Worm (Caenorhabditis elegans) whole organism, young adult: ENCODE measurements around the gene F35E12.9.

Experiments
- B0019.2 ChIP-seq: fragments of 200-800 bp; sonication (Bioruptor generic); conservative IDR thresholded peaks from 2 replicates; pipeline ENCODE4 v1.3.6; 2022; ENCODE audit warnings: missing genetic modification reagents, missing genetic modification characterization, missing compliant biosample characterization
- B0035.1 ChIP-seq: sonication (generic microtip); optimal IDR thresholded peaks from 2 replicates; lab custom pipeline; 2016; ENCODE audit warnings: missing genetic modification characterization, mild to moderate bottlenecking, missing compliant biosample characterization, missing genotype, missing genetic modification reagents
- B0261.1 ChIP-seq: sonication (generic microtip); optimal IDR thresholded peaks from 2 replicates; lab custom pipeline; 2016; ENCODE audit warnings: mild to moderate bottlenecking, missing genetic modification characterization, moderate library complexity, missing compliant biosample characterization
- C17E4.6 ChIP-seq: fragments of 200-800 bp; sonication (Bioruptor generic); IDR thresholded peaks from 2 replicates; pipeline ENCODE4 v1.3.6; 2022; ENCODE audit warnings: missing genetic modification reagents, missing genetic modification characterization, missing compliant biosample characterization
- F39B2.1 ChIP-seq: fragments of 200-800 bp; sonication (Bioruptor generic); IDR thresholded peaks from 2 replicates; pipeline ENCODE4 v1.3.6; 2022; ENCODE audit warnings: missing genetic modification reagents, missing genetic modification characterization, missing compliant biosample characterization
- F52B5.7 ChIP-seq: sonication (generic microtip); optimal IDR thresholded peaks from 2 replicates; lab custom pipeline; 2016; ENCODE audit warnings: mild to moderate bottlenecking, missing genetic modification characterization, missing compliant biosample characterization
- Y56A3A.18 ChIP-seq: fragments of 200-800 bp; sonication (Bioruptor generic); IDR thresholded peaks from 2 replicates; pipeline ENCODE4 v1.3.6; 2022; ENCODE audit warnings: missing genetic modification reagents, missing genetic modification characterization, missing compliant biosample characterization
- ama-1 ChIP-seq, 3 experiments: fragments of 150-350 bp in 1 of 3; sonication (generic microtip) in 2 of 3; optimal IDR thresholded peaks; 2 replicates each; lab custom pipeline; 2014 to 2018; ENCODE audit warnings: missing biosample characterization in 2 of 3, missing genetic modification characterization in 2 of 3, missing genetic modification reagents in 2 of 3
- aptf-3 ChIP-seq: fragments of 200-800 bp; sonication (Bioruptor generic); IDR thresholded peaks from 2 replicates; pipeline ENCODE4 v1.3.6; 2022; ENCODE audit warnings: missing genetic modification characterization, missing compliant biosample characterization
- atf-7 ChIP-seq: sonication (generic microtip); optimal IDR thresholded peaks from 2 replicates; lab custom pipeline; 2017; ENCODE audit warnings: mild to moderate bottlenecking, missing genetic modification characterization, missing compliant biosample characterization
- cebp-2 ChIP-seq: fragments of 200-800 bp; sonication (Bioruptor generic); IDR thresholded peaks from 2 replicates; pipeline ENCODE4 v1.3.6; 2022; ENCODE audit warnings: missing genetic modification characterization, missing compliant biosample characterization
- ceh-27 ChIP-seq: fragments of 200-800 bp; sonication (Bioruptor generic); optimal IDR thresholded peaks from 2 replicates; lab custom pipeline; 2018; ENCODE audit warnings: mild to moderate bottlenecking, missing genetic modification characterization, moderate library complexity, missing compliant biosample characterization
- ceh-79 ChIP-seq: sonication (generic microtip); optimal IDR thresholded peaks from 2 replicates; lab custom pipeline; 2017; ENCODE audit warnings: mild to moderate bottlenecking, missing genetic modification characterization, missing compliant biosample characterization
- ceh-91 ChIP-seq: fragments of 200-800 bp; sonication (Bioruptor generic); IDR thresholded peaks from 2 replicates; pipeline ENCODE4 v1.3.6; 2022; ENCODE audit warnings: missing genetic modification reagents, missing genetic modification characterization, missing compliant biosample characterization
- die-1 ChIP-seq: sonication (generic microtip); optimal IDR thresholded peaks from 2 replicates; lab custom pipeline; 2016; ENCODE audit warnings: missing genotype, mild to moderate bottlenecking, missing genetic modification characterization, missing compliant biosample characterization
- egrh-3 ChIP-seq: fragments of 200-800 bp; sonication (Bioruptor generic); IDR thresholded peaks from 2 replicates; pipeline ENCODE4 v1.3.6; 2022; ENCODE audit warnings: missing genetic modification reagents, missing genetic modification characterization, missing compliant biosample characterization
- ekl-4 ChIP-seq: fragments of 200-800 bp; sonication (Bioruptor generic); IDR thresholded peaks from 2 replicates; pipeline ENCODE4 v1.3.6; 2022; ENCODE audit warnings: missing genetic modification reagents, missing genetic modification characterization, missing compliant biosample characterization
- ets-4 ChIP-seq: fragments of 200-800 bp; sonication (Bioruptor generic); optimal IDR thresholded peaks from 2 replicates; lab custom pipeline; 2018; ENCODE audit warnings: mild to moderate bottlenecking, missing genetic modification characterization, missing compliant biosample characterization
- hrde-1 ChIP-seq: sonication (generic microtip); optimal IDR thresholded peaks from 2 replicates; lab custom pipeline; 2016; ENCODE audit warnings: missing genetic modification characterization, mild to moderate bottlenecking, missing compliant biosample characterization, moderate library complexity, missing genotype, missing genetic modification reagents, borderline replicate concordance
- lag-1 ChIP-seq: fragments of 200-800 bp; sonication (Bioruptor generic); IDR thresholded peaks from 2 replicates; pipeline ENCODE4 v1.3.6; 2022; ENCODE audit warnings: missing genetic modification reagents, missing genetic modification characterization, missing compliant biosample characterization
- lin-35 ChIP-seq, 3 experiments: fragments of 150-350 bp in 2 of 3; sonication (generic microtip) in 1 of 3; optimal IDR thresholded peaks; 2 replicates each; lab custom pipeline; 2014 to 2018; ENCODE audit warnings: missing biosample characterization in 3 of 3, missing genetic modification characterization in 3 of 3, missing genetic modification reagents in 3 of 3
- lin-54 ChIP-seq: fragments of 200-800 bp; sonication (Bioruptor generic); optimal IDR thresholded peaks from 2 replicates; lab custom pipeline; 2018; ENCODE audit warnings: mild to moderate bottlenecking, missing genetic modification characterization, missing compliant biosample characterization
- lir-1 ChIP-seq: fragments of 200-800 bp; sonication (Bioruptor generic); conservative IDR thresholded peaks from 2 replicates; pipeline ENCODE4 v1.3.6; 2022; ENCODE audit warnings: missing genetic modification reagents, missing genetic modification characterization, missing compliant biosample characterization
- lsy-27 ChIP-seq: sonication (generic microtip); optimal IDR thresholded peaks from 2 replicates; lab custom pipeline; 2017; ENCODE audit warnings: missing genetic modification characterization, mild to moderate bottlenecking, missing compliant biosample characterization, antibody characterized with exemption, missing genotype, borderline replicate concordance; ENCODE audit not compliant: insufficient read depth
- madf-3 ChIP-seq: fragments of 200-800 bp; sonication (Bioruptor generic); IDR thresholded peaks from 2 replicates; pipeline ENCODE4 v1.3.6; 2022; ENCODE audit warnings: missing genetic modification reagents, missing genetic modification characterization, missing compliant biosample characterization
- mes-4 ChIP-seq: sonication (generic microtip); optimal IDR thresholded peaks from 2 replicates; lab custom pipeline; 2016; ENCODE audit warnings: missing genotype, missing genetic modification characterization, missing compliant biosample characterization
- nhr-120 ChIP-seq: fragments of 200-800 bp; sonication (Bioruptor generic); IDR thresholded peaks from 2 replicates; pipeline ENCODE4 v1.3.6; 2022; ENCODE audit warnings: missing genetic modification characterization, missing compliant biosample characterization
- nhr-179 ChIP-seq: sonication (generic microtip); optimal IDR thresholded peaks from 2 replicates; lab custom pipeline; 2016; ENCODE audit warnings: mild to moderate bottlenecking, missing genetic modification characterization, missing compliant biosample characterization
- nhr-80 ChIP-seq: sonication (generic microtip); optimal IDR thresholded peaks from 2 replicates; lab custom pipeline; 2016; ENCODE audit warnings: missing genetic modification characterization, missing compliant biosample characterization
- pbrm-1 ChIP-seq: fragments of 200-800 bp; sonication (Bioruptor generic); IDR thresholded peaks from 2 replicates; pipeline ENCODE4 v1.3.6; 2022; ENCODE audit warnings: missing genetic modification reagents, missing genetic modification characterization, missing compliant biosample characterization
- snpc-4 ChIP-seq, 5 experiments: fragments of 150-350 bp in 1 of 5; sonication (generic microtip) in 4 of 5; optimal IDR thresholded peaks; 2 replicates each; lab custom pipeline; 2014 to 2018; ENCODE audit warnings: missing genetic modification characterization in 5 of 5, missing biosample characterization in 3 of 5, antibody characterized with exemption in 2 of 5, mild to moderate bottlenecking in 2 of 5, missing compliant biosample characterization in 2 of 5, missing genotype in 2 of 5, moderate library complexity in 2 of 5, missing genetic modification reagents in 1 of 5
- somi-1 ChIP-seq: fragments of 200-800 bp; sonication (Bioruptor generic); optimal IDR thresholded peaks from 2 replicates; lab custom pipeline; 2018; ENCODE audit warnings: mild to moderate bottlenecking, missing genetic modification characterization, missing compliant biosample characterization
- sptf-2 ChIP-seq: fragments of 200-800 bp; sonication (Bioruptor generic); optimal IDR thresholded peaks from 2 replicates; lab custom pipeline; 2018; ENCODE audit warnings: mild to moderate bottlenecking, missing genetic modification characterization, missing compliant biosample characterization
- tlf-1 ChIP-seq: fragments of 200-800 bp; sonication (Bioruptor generic); optimal IDR thresholded peaks from 2 replicates; lab custom pipeline; 2018; ENCODE audit warnings: mild to moderate bottlenecking, missing genetic modification characterization, missing compliant biosample characterization
- unc-130 ChIP-seq: sonication (generic microtip); optimal IDR thresholded peaks from 2 replicates; lab custom pipeline; 2016; ENCODE audit warnings: missing genetic modification reagents, missing genetic modification characterization, missing compliant biosample characterization
- ztf-18 ChIP-seq: sonication (generic microtip); optimal IDR thresholded peaks from 2 replicates; lab custom pipeline; 2016; ENCODE audit warnings: missing genotype, mild to moderate bottlenecking, missing genetic modification characterization, missing compliant biosample characterization
- ztf-26 ChIP-seq: sonication (generic microtip); optimal IDR thresholded peaks from 2 replicates; lab custom pipeline; 2017; ENCODE audit warnings: missing genetic modification characterization, missing compliant biosample characterization
- ztf-28 ChIP-seq: fragments of 200-800 bp; sonication (Bioruptor generic); IDR thresholded peaks from 2 replicates; pipeline ENCODE4 v1.3.6; 2022; ENCODE audit warnings: missing genetic modification reagents, missing genetic modification characterization, missing compliant biosample characterization
- ztf-6 ChIP-seq: fragments of 200-800 bp; sonication (Bioruptor generic); IDR thresholded peaks from 2 replicates; pipeline ENCODE4 v1.3.6; 2022; ENCODE audit warnings: missing genetic modification reagents, missing genetic modification characterization, missing compliant biosample characterization

The F35E12.9 gene

DNA sequence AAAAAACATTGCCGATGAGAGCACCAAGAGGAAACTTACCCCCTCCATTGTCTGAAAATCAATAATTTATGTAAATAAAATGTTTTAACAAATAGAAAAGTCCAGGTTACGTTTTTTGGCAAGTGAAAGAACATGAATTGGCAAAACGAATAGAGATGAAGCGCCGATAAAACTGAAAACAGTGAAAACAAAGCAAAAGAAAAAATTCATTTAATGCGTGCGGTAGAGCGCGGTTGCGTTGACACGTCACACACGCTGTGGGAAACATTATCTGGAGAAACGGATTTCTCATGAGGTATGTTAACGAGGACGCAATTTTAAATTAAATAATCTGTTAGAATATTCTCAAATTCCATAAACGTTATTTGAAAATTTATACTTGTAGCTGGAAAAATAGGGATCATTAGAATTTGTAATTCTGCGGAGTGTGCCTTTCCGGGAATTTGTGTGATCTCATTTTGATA lies 29.7 kb downstream of the F35E12.9 start, which contains the start of gene zipt-9 (continued):
- TF ChIP-seq ceh-27 (GFP tag; lab: Kevin White, UChicago): peak; percentile 80
- TF ChIP-seq lin-35 (GFP tag; optimal IDR thresholded peaks at IDR 0.05; lab: Kevin White, UChicago): no peak
- TF ChIP-seq pbrm-1: peak; percentile 60; the same call in 1 of the 2 replicates

DNA sequence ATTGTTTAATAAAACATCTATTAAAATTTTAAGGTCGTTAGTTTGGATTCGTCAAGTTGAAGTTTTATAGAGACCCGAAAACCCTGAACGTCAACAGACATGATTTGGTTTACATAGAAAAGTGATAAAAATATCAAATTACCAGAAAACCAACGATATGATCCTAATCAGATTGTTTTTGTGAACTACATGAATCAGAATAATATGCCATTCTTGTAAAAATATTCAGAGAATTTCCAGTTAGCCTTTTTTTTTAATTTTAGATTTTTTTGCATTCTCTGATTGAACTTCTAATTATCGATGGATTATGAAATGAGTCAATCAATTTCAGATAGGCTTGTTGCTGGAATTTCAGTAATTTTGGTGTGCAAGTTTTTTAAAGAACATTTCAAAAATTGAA lies 33.9 kb downstream of the F35E12.9 start, which contains the start of gene srx-96:
Gene srx-96 (plus strand): TSS at position 301 of the 400 bp plus-strand sequence.
- TF ChIP-seq pbrm-1: no peak
- no peak for TF ChIP-seq B0035.1 (tag; lab: Kevin White, UChicago)
- no peak for TF ChIP-seq cebp-2
- no peak for TF ChIP-seq ama-1 (optimal IDR thresholded peaks at IDR 0.05; lab: Kevin White, UChicago)
- no peak for TF ChIP-seq ama-1 (GFP tag; optimal IDR thresholded peaks at IDR 0.05; lab: Kevin White, UChicago)
- no peak for TF ChIP-seq lag-1 (GFP tag; lab: Robert Waterston, UW)
- no peak for TF ChIP-seq ztf-26 (tag; lab: Kevin White, UChicago)
- no peak for TF ChIP-seq madf-3 (GFP tag; lab: Robert Waterston, UW)
- TF ChIP-seq aptf-3 (GFP tag; lab: Robert Waterston, UW): no peak
- no peak for TF ChIP-seq lin-54 (GFP tag; lab: Kevin White, UChicago)

DNA sequence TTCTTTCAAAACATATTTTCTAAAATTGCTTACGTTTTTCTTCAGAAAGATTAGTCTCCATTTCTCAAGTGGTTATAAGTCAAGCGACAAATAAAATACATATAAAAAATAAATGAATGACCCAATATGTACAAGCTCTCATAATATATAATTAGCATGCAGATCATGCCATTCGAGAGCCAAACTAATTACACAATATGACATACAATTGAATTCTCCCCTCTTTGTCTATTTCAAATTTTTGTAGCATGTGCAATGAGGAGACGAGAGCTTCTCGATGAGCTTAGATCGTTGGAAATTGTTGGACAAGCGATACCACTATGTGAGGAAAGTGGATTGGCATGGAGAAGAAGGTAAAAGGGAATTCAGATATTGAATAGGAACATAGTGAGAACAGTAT lies 37.6 kb downstream of the F35E12.9 start, which contains the start of gene hlh-34:
Gene hlh-34 (minus strand): TSS at position 101 of the 400 bp plus-strand sequence.
- no peak for TF ChIP-seq snpc-4 (GFP tag; optimal IDR thresholded peaks at IDR 0.05; lab: Kevin White, UChicago)
- TF ChIP-seq snpc-4 (tag; optimal IDR thresholded peaks at IDR 0.05; lab: Kevin White, UChicago): no peak
- no peak for TF ChIP-seq ztf-6 (GFP tag; lab: Robert Waterston, UW)
- no peak for TF ChIP-seq mes-4
- TF ChIP-seq die-1 (tag; lab: Kevin White, UChicago): no peak
- TF ChIP-seq ets-4 (GFP tag; lab: Kevin White, UChicago): no peak
- no peak for TF ChIP-seq nhr-179 (tag; lab: Kevin White, UChicago)
- TF ChIP-seq lsy-27 (tag; lab: Kevin White, UChicago): no peak
- TF ChIP-seq unc-130 (GFP tag; lab: Kevin White, UChicago): no peak
- TF ChIP-seq ceh-79 (tag; lab: Kevin White, UChicago): no peak
- no peak for TF ChIP-seq F39B2.1 (GFP tag; lab: Robert Waterston, UW)
- TF ChIP-seq B0261.1 (tag; lab: Kevin White, UChicago): no peak
- no peak for TF ChIP-seq B0019.2 (GFP tag; lab: Robert Waterston, UW)
- no peak for TF ChIP-seq hrde-1
- no peak for TF ChIP-seq sptf-2
- no peak for TF ChIP-seq egrh-3 (GFP tag; lab: Robert Waterston, UW)

DNA sequence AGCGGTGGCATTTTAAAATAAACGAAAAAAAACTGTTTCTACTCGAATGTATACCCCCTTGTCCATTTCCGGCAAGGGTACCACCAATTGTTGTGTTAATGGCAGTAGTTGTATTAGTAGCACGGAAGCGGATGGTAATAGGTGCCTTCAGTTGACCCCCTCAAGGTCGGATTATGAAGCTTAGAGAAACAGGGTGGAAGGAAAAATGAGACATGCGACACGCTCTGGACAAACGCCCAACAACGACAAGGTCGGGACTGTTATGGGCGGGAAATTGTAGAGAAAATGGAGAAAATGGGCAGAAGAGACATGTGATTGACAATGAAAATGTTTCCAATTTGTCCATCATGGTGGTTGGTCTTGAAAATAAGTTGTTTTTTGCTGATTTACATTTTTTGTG lies 41.0 kb downstream of the F35E12.9 start, which contains the start of gene T01D3.3:
Gene T01D3.3 (plus strand): TSS at position 312 of the 400 bp plus-strand sequence.
- TF ChIP-seq C17E4.6 (GFP tag; lab: Robert Waterston, UW): no peak

DNA sequence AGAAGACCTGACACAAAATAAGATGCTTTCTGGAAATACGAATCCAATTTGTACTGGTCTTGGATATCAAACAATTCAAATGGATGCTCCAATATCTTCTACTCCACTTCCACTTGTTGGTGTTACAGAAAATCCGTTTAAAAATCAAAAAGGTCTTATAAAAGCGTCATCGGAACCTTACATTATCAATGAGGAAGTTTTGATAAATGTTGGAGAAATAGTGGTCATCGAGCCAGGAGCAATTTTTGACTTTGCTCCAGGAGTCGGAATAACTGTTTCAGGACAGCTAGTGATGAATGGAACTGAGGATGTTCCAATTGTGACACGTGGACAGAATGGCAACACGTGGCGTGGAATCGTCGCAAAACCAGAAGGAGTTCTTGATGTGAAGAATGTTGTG lies 50.8 kb downstream of the F35E12.9 start:
- TF ChIP-seq ekl-4 (no peak), F52B5.7 (tag; lab: Kevin White, UChicago) (no peak), cebp-2 (no peak), unc-130 (GFP tag; lab: Kevin White, UChicago) (no peak), lir-1 (no peak), atf-7 (no peak), nhr-120 (GFP tag; lab: Robert Waterston, UW) (no peak), ceh-91 (GFP tag; lab: Robert Waterston, UW) (no peak), Y56A3A.18 (GFP tag; lab: Robert Waterston, UW) (no peak), tlf-1 (GFP tag; lab: Kevin White, UChicago) (no peak), ztf-28 (GFP tag; lab: Robert Waterston, UW) (no peak), die-1 (tag; lab: Kevin White, UChicago) (no peak), somi-1 (no peak), ztf-18 (no peak), nhr-80 (tag; lab: Kevin White, UChicago) (no peak)
- TF ChIP-seq, all 124 proteins: peak for 0
